Fruit fly (Drosophila melanogaster) whole organism, embryonic: ENCODE measurements around the gene Ice2.
A peak's percentile ranks its signal among the peaks of the same experiment; 100 is the strongest.

ENCODE experiments used
- Adf1 ChIP-seq: fragments of 200-800 bp; sonication (Bioruptor generic); IDR thresholded peaks from 2 replicates; pipeline ENCODE4 v1.3.6; 2022; ENCODE audit warnings: missing biosample characterization, missing genetic modification characterization
- Bgb ChIP-seq: fragments of 200-800 bp; sonication (Bioruptor generic); IDR thresholded peaks from 2 replicates; pipeline ENCODE4 v1.3.6; 2022; ENCODE audit warnings: missing biosample characterization, missing genetic modification characterization; ENCODE audit not compliant: partially characterized antibody
- CG10147 ChIP-seq: fragments of 200-800 bp; sonication (Bioruptor generic); optimal IDR thresholded peaks from 2 replicates; lab custom pipeline; 2019; ENCODE audit warnings: missing biosample characterization, mild to moderate bottlenecking, missing genetic modification characterization, moderate library complexity
- CG10321 ChIP-seq: fragments of 200-800 bp; sonication (Bioruptor generic); IDR thresholded peaks from 2 replicates; pipeline ENCODE4 v1.3.6; 2022; ENCODE audit warnings: missing biosample characterization, missing genetic modification characterization
- CG10543 ChIP-seq: fragments of 200-800 bp; sonication (Bioruptor generic); optimal IDR thresholded peaks from 3 replicates; lab custom pipeline; 2017; ENCODE audit warnings: missing biosample characterization, mild to moderate bottlenecking, missing genetic modification characterization, moderate library complexity
- CG10565 ChIP-seq: fragments of 200-800 bp; sonication (Bioruptor generic); optimal IDR thresholded peaks from 3 replicates; lab custom pipeline; 2016; ENCODE audit warnings: missing biosample characterization, mild to moderate bottlenecking, missing genetic modification characterization
- CG11456 ChIP-seq: fragments of 200-800 bp; sonication (Bioruptor generic); IDR thresholded peaks from 3 replicates; pipeline ENCODE4 v1.3.6; 2022; ENCODE audit warnings: missing biosample characterization, missing genetic modification characterization
- CG12299 ChIP-seq: fragments of 200-800 bp; sonication (Bioruptor generic); optimal IDR thresholded peaks from 2 replicates; lab custom pipeline; 2018; ENCODE audit warnings: missing biosample characterization, mild to moderate bottlenecking, missing genetic modification characterization
- CG12659 ChIP-seq: fragments of 200-800 bp; sonication (Bioruptor generic); optimal IDR thresholded peaks from 3 replicates; lab custom pipeline; 2017; ENCODE audit warnings: mild to moderate bottlenecking, missing biosample characterization, missing genetic modification reagents, missing genetic modification characterization
- CG13775 ChIP-seq: fragments of 200-800 bp; sonication (Bioruptor generic); optimal IDR thresholded peaks from 3 replicates; lab custom pipeline; 2017; ENCODE audit warnings: missing biosample characterization, mild to moderate bottlenecking, missing genetic modification characterization
- CG14860 ChIP-seq: fragments of 200-800 bp; sonication (Bioruptor generic); IDR thresholded peaks from 3 replicates; pipeline ENCODE4 v1.3.6; 2022; ENCODE audit warnings: missing biosample characterization, missing genetic modification characterization; ENCODE audit not compliant: partially characterized antibody
- CG1529 ChIP-seq: fragments of 200-800 bp; sonication (Bioruptor generic); optimal IDR thresholded peaks from 3 replicates; lab custom pipeline; 2018; ENCODE audit warnings: missing biosample characterization, missing genetic modification characterization
- CG18764 ChIP-seq: fragments of 200-800 bp; sonication (Bioruptor generic); optimal IDR thresholded peaks from 3 replicates; lab custom pipeline; 2016; ENCODE audit warnings: missing biosample characterization, missing genetic modification characterization
- CG30020 ChIP-seq: fragments of 200-800 bp; optimal IDR thresholded peaks from 2 replicates; lab custom pipeline; 2019; ENCODE audit warnings: missing biosample characterization, mild to moderate bottlenecking, missing genetic modification characterization, moderate library complexity
- CG31224 ChIP-seq: fragments of 200-800 bp; sonication (Bioruptor generic); IDR thresholded peaks from 2 replicates; pipeline ENCODE4 v1.3.6; 2022; ENCODE audit warnings: missing biosample characterization, missing genetic modification characterization
- CG3407 ChIP-seq: fragments of 200-800 bp; sonication (Bioruptor generic); optimal IDR thresholded peaks from 2 replicates; lab custom pipeline; 2018; ENCODE audit warnings: missing biosample characterization, mild to moderate bottlenecking, missing genetic modification characterization
- CG3995 ChIP-seq: fragments of 200-800 bp; sonication (Bioruptor generic); optimal IDR thresholded peaks from 3 replicates; lab custom pipeline; 2016; ENCODE audit warnings: missing biosample characterization, missing genetic modification characterization
- CG6765 ChIP-seq: fragments of 200-800 bp; sonication (Bioruptor generic); optimal IDR thresholded peaks from 3 replicates; lab custom pipeline; 2017; ENCODE audit warnings: missing biosample characterization, mild to moderate bottlenecking, missing genetic modification characterization
- CG6854 ChIP-seq: fragments of 200-800 bp; sonication (Bioruptor generic); optimal IDR thresholded peaks from 3 replicates; lab custom pipeline; 2017; ENCODE audit warnings: missing biosample characterization, mild to moderate bottlenecking, missing genetic modification characterization
- CG7271 ChIP-seq: fragments of 200-800 bp; sonication (Bioruptor generic); optimal IDR thresholded peaks from 2 replicates; lab custom pipeline; 2018; ENCODE audit warnings: missing biosample characterization, mild to moderate bottlenecking, missing genetic modification characterization, moderate library complexity
- CG8359 ChIP-seq: fragments of 200-800 bp; sonication (Bioruptor generic); optimal IDR thresholded peaks from 2 replicates; lab custom pipeline; 2017; ENCODE audit warnings: missing biosample characterization, mild to moderate bottlenecking, missing genetic modification characterization, borderline replicate concordance
- CG9727 ChIP-seq: fragments of 200-800 bp; sonication (Bioruptor generic); optimal IDR thresholded peaks from 3 replicates; lab custom pipeline; 2017; ENCODE audit warnings: missing biosample characterization, mild to moderate bottlenecking, missing genetic modification characterization
- CrebB ChIP-seq: fragments of 200-800 bp; sonication (Bioruptor generic); optimal IDR thresholded peaks from 3 replicates; lab custom pipeline; 2018; ENCODE audit warnings: missing biosample characterization, mild to moderate bottlenecking, missing genetic modification characterization
- Dad ChIP-seq: fragments of 200-800 bp; sonication (Bioruptor generic); optimal IDR thresholded peaks from 3 replicates; lab custom pipeline; 2016; ENCODE audit warnings: missing biosample characterization, missing genetic modification characterization
- Dfd ChIP-seq, 2 experiments: fragments of >200 bp; optimal IDR thresholded peaks; 2 replicates each; lab custom pipeline; 2017; ENCODE audit warnings: missing biosample characterization in 2 of 2, missing genetic modification characterization in 2 of 2
- Fer2 ChIP-seq: fragments of 200-800 bp; sonication (Bioruptor generic); optimal IDR thresholded peaks from 2 replicates; lab custom pipeline; 2018; ENCODE audit warnings: missing biosample characterization, mild to moderate bottlenecking, missing genetic modification characterization, moderate library complexity
- Hmr ChIP-seq: fragments of 200-800 bp; sonication (Bioruptor generic); optimal IDR thresholded peaks from 3 replicates; lab custom pipeline; 2017; ENCODE audit warnings: mild to moderate bottlenecking, missing biosample characterization, missing genetic modification reagents, missing genetic modification characterization
- Hr39 ChIP-seq: fragments of >200 bp; optimal IDR thresholded peaks from 2 replicates; lab custom pipeline; 2017
- Jarid2 ChIP-seq: fragments of 200-800 bp; sonication (Bioruptor generic); optimal IDR thresholded peaks from 3 replicates; lab custom pipeline; 2017; ENCODE audit warnings: mild to moderate bottlenecking, missing biosample characterization, missing genetic modification reagents, missing genetic modification characterization
- Lpt ChIP-seq: fragments of >200 bp; optimal IDR thresholded peaks from 2 replicates; lab custom pipeline; 2018; ENCODE audit warnings: missing biosample characterization, missing genetic modification characterization
- Mes4 ChIP-seq: fragments of 200-800 bp; sonication (Bioruptor generic); optimal IDR thresholded peaks from 2 replicates; lab custom pipeline; 2016; ENCODE audit warnings: missing biosample characterization, missing genetic modification characterization
- Rfx ChIP-seq: fragments of 200-800 bp; sonication (Bioruptor generic); IDR thresholded peaks from 2 replicates; pipeline ENCODE4 v1.3.6; 2022; ENCODE audit warnings: missing biosample characterization, missing genetic modification characterization
- Rx ChIP-seq: fragments of 200-800 bp; sonication (Bioruptor generic); IDR thresholded peaks from 2 replicates; pipeline ENCODE4 v1.3.6; 2022; ENCODE audit warnings: missing biosample characterization, missing genetic modification characterization
- ap ChIP-seq: fragments of 200-800 bp; sonication (Bioruptor generic); IDR thresholded peaks from 2 replicates; pipeline ENCODE4 v1.3.6; 2022; ENCODE audit warnings: missing biosample characterization, missing genetic modification characterization
- ato ChIP-seq: fragments of 200-800 bp; sonication (Bioruptor generic); IDR thresholded peaks from 2 replicates; pipeline ENCODE4 v1.3.6; 2022; ENCODE audit warnings: missing biosample characterization, missing genetic modification characterization; ENCODE audit not compliant: partially characterized antibody
- btn ChIP-seq: fragments of 200-800 bp; sonication (Bioruptor generic); optimal IDR thresholded peaks from 2 replicates; lab custom pipeline; 2016; ENCODE audit warnings: missing biosample characterization, missing genetic modification characterization
- crp ChIP-seq, 2 experiments: fragments of 200-800 bp; sonication (Bioruptor generic); optimal IDR thresholded peaks; 2 replicates in 1 of 2; 3 replicates in 1 of 2; lab custom pipeline; 2017; ENCODE audit warnings: missing biosample characterization in 2 of 2, missing genetic modification characterization in 2 of 2, mild to moderate bottlenecking in 1 of 2, moderate library complexity in 1 of 2
- da ChIP-seq: fragments of 200-800 bp; sonication (Bioruptor generic); optimal IDR thresholded peaks from 2 replicates; lab custom pipeline; 2016; ENCODE audit warnings: missing biosample characterization, missing genetic modification characterization
- dan ChIP-seq: fragments of 200-800 bp; sonication (Bioruptor generic); IDR thresholded peaks from 2 replicates; pipeline ENCODE4 v1.3.6; 2022; ENCODE audit warnings: missing biosample characterization, missing genetic modification characterization
- dimm ChIP-seq: fragments of 200-800 bp; sonication (Bioruptor generic); IDR thresholded peaks from 2 replicates; pipeline ENCODE4 v1.3.6; 2022; ENCODE audit warnings: missing biosample characterization, missing genetic modification characterization
- dmrt99B ChIP-seq: fragments of 200-800 bp; sonication (Bioruptor generic); optimal IDR thresholded peaks from 2 replicates; lab custom pipeline; 2018; ENCODE audit warnings: missing biosample characterization, mild to moderate bottlenecking, missing genetic modification characterization, moderate library complexity
- gce ChIP-seq: fragments of 200-800 bp; sonication (Bioruptor generic); IDR thresholded peaks from 3 replicates; pipeline ENCODE4 v1.3.6; 2022; ENCODE audit warnings: missing biosample characterization, missing genetic modification characterization
- grau ChIP-seq: fragments of 200-800 bp; optimal IDR thresholded peaks from 3 replicates; lab custom pipeline; 2019; ENCODE audit warnings: missing biosample characterization, mild to moderate bottlenecking, missing genetic modification characterization, moderate library complexity
- nom ChIP-seq: fragments of 200-800 bp; sonication (Bioruptor generic); optimal IDR thresholded peaks from 2 replicates; lab custom pipeline; 2017; ENCODE audit warnings: missing biosample characterization, missing genetic modification characterization, mild to moderate bottlenecking, moderate library complexity, missing genetic modification reagents
- repo ChIP-seq: fragments of 200-800 bp; sonication (Bioruptor generic); optimal IDR thresholded peaks from 2 replicates; lab custom pipeline; 2016; ENCODE audit warnings: missing biosample characterization, missing genetic modification characterization
- sens ChIP-seq: fragments of 200-800 bp; sonication (Bioruptor generic); peaks from one replicate; lab custom pipeline; 2016; ENCODE audit warnings: missing biosample characterization, missing genetic modification characterization
- shn ChIP-seq: fragments of 200-800 bp; sonication (Bioruptor generic); optimal IDR thresholded peaks from 3 replicates; lab custom pipeline; 2016; ENCODE audit warnings: missing biosample characterization, missing genetic modification characterization
- wek ChIP-seq: fragments of 200-800 bp; sonication (Bioruptor generic); optimal IDR thresholded peaks from 3 replicates; lab custom pipeline; 2018; ENCODE audit warnings: missing biosample characterization, mild to moderate bottlenecking, missing genetic modification characterization, moderate library complexity
- z ChIP-seq: fragments of 200-800 bp; sonication (Bioruptor generic); IDR thresholded peaks from 3 replicates; pipeline ENCODE4 v1.3.6; 2022; ENCODE audit warnings: missing biosample characterization, missing genetic modification characterization
- zf30C ChIP-seq: fragments of 200-800 bp; sonication (Bioruptor generic); optimal IDR thresholded peaks from 3 replicates; lab custom pipeline; 2018; ENCODE audit warnings: missing biosample characterization, mild to moderate bottlenecking, missing genetic modification characterization
- zfh2 ChIP-seq: fragments of 200-800 bp; sonication (Bioruptor generic); optimal IDR thresholded peaks from 2 replicates; lab custom pipeline; 2016; ENCODE audit warnings: missing biosample characterization, missing genetic modification characterization

Gene Ice2

dm6 chr3R:21097631-21098117, 32.3 kb upstream of the Ice2 start, which contains the start of gene RhoGAP93B (continued):
- TF ChIP-seq zf30C (GFP tag; lab: Kevin White, UChicago) (no peak), CG10321 (peak; percentile 27; the same call in 1 of the 2 replicates), CG10543 (GFP tag; lab: Kevin White, UChicago) (peak; percentile 85), dmrt99B (tag; lab: Kevin White, UChicago) (no peak), Jarid2 (GFP tag; lab: Kevin White, UChicago) (peak; percentile 78), ato (GFP tag; lab: Robert Waterston, UW) (peak; percentile 99), dimm (GFP tag; lab: Robert Waterston, UW) (peak; percentile 73), CG10565 (GFP tag; lab: Kevin White, UChicago) (no peak), gce (GFP tag; lab: Robert Waterston, UW) (0 out of 3 replicates have a peak, but pooled peaks have one; percentile 48), CG10147 (GFP tag; lab: Kevin White, UChicago) (peak; percentile 86), CG8359 (GFP tag; lab: Kevin White, UChicago) (no peak), Mes4 (GFP tag; lab: Kevin White, UChicago) (peak; percentile 81), wek (GFP tag; lab: Kevin White, UChicago) (peak; percentile 25), CG9727 (peak; percentile 90), z (no peak), btn (peak; percentile 86), Fer2 (peak; percentile 82), CG14860 (GFP tag; lab: Robert Waterston, UW) (peak; percentile 100), dan (peak; percentile 58), CrebB (tag; lab: Kevin White, UChicago) (peak; percentile 56), crp (GFP tag; optimal IDR thresholded peaks at IDR 0.05; lab: Kevin White, UChicago) (peak in 1 of 2 experiments; percentile 44), CG3995 (GFP tag; lab: Kevin White, UChicago) (peak; percentile 51), repo (GFP tag; lab: Kevin White, UChicago) (peak; percentile 76), CG11456 (peak; percentile 94), CG7271 (tag; lab: Kevin White, UChicago) (peak; percentile 84), ap (GFP tag; lab: Robert Waterston, UW) (peak; percentile 76), sens (GFP tag; lab: Kevin White, UChicago) (peak; percentile 98), CG6765 (peak; percentile 35), Dfd (GFP tag; optimal IDR thresholded peaks at IDR 0.05; lab: Kevin White, UChicago) (no peak), grau (tag; lab: Kevin White, UChicago) (peak; percentile 78), shn (peak; percentile 93), CG3407 (GFP tag; lab: Kevin White, UChicago) (no peak), CG12299 (tag; lab: Kevin White, UChicago) (peak; percentile 83), Rfx (GFP tag; lab: Robert Waterston, UW) (peak; percentile 91), Hmr (GFP tag; lab: Kevin White, UChicago) (peak; percentile 79), da (GFP tag; lab: Kevin White, UChicago) (peak; percentile 74), Adf1 (GFP tag; lab: Robert Waterston, UW) (peak; percentile 73), CG12659 (GFP tag; lab: Kevin White, UChicago) (peak; percentile 92), zfh2 (GFP tag; lab: Kevin White, UChicago) (peak; percentile 92), CG31224 (GFP tag; lab: Robert Waterston, UW) (peak; percentile 85), Lpt (GFP tag; lab: Kevin White, UChicago) (no peak), Hr39 (no peak), CG6854 (GFP tag; lab: Kevin White, UChicago) (peak; percentile 46), CG30020 (tag; lab: Kevin White, UChicago) (peak; percentile 75), Dad (GFP tag; lab: Kevin White, UChicago) (peak; percentile 92), CG13775 (GFP tag; lab: Kevin White, UChicago) (peak; percentile 90), Bgb (GFP tag; lab: Robert Waterston, UW) (peak; percentile 100), Rx (GFP tag; lab: Robert Waterston, UW) (peak; percentile 83), CG18764 (GFP tag; lab: Kevin White, UChicago) (peak; percentile 63), CG1529 (GFP tag; lab: Kevin White, UChicago) (peak; percentile 42), nom (GFP tag; lab: Kevin White, UChicago) (peak; percentile 55)
